Worm (Caenorhabditis elegans) whole organism, L1 larva: Measurements from ENCODE around the gene H37A05.4.

ENCODE experiments used
- C04F5.9 ChIP-seq: sonication (generic microtip); optimal IDR thresholded peaks from 2 replicates; lab custom pipeline; 2016; ENCODE audit warnings: missing genetic modification characterization, missing compliant biosample characterization
- C16A3.4 ChIP-seq: fragments of 150-350 bp; optimal IDR thresholded peaks from 2 replicates; lab custom pipeline; 2014; ENCODE audit warnings: missing biosample characterization, missing genetic modification characterization
- F16B12.6 ChIP-seq: fragments of 150-350 bp; optimal IDR thresholded peaks from 2 replicates; lab custom pipeline; 2014; ENCODE audit warnings: missing biosample characterization, missing genetic modification characterization
- aha-1 ChIP-seq: fragments of 150-350 bp; optimal IDR thresholded peaks from 2 replicates; lab custom pipeline; 2014; ENCODE audit warnings: missing biosample characterization, missing genetic modification characterization
- alr-1 ChIP-seq: fragments of 200-800 bp; sonication (Bioruptor generic); optimal IDR thresholded peaks from 2 replicates; lab custom pipeline; 2018; ENCODE audit warnings: borderline replicate concordance, mild to moderate bottlenecking, missing genetic modification characterization, missing compliant biosample characterization
- aly-2 ChIP-seq: fragments of 150-350 bp; optimal IDR thresholded peaks from 2 replicates; lab custom pipeline; 2014; ENCODE audit warnings: missing biosample characterization, missing genetic modification characterization
- ama-1 ChIP-seq: fragments of 150-350 bp; optimal IDR thresholded peaks from 2 replicates; lab custom pipeline; 2014
- blmp-1 ChIP-seq: fragments of 150-350 bp; optimal IDR thresholded peaks from 2 replicates; lab custom pipeline; 2014; ENCODE audit warnings: missing biosample characterization, missing genetic modification characterization
- ceh-82 ChIP-seq, 3 experiments: fragments of 150-350 bp in 1 of 3; sonication (generic microtip) in 2 of 3; optimal IDR thresholded peaks; 2 replicates each; lab custom pipeline; 2014 to 2017; ENCODE audit warnings: missing biosample characterization in 3 of 3, missing genetic modification characterization in 3 of 3
- ces-1 ChIP-seq: fragments of 150-350 bp; optimal IDR thresholded peaks from 2 replicates; lab custom pipeline; 2014; ENCODE audit warnings: missing biosample characterization, missing genetic modification reagents, missing genetic modification characterization
- dpl-1 ChIP-seq, 3 experiments: fragments of 150-350 bp in 2 of 3; sonication (generic microtip) in 1 of 3; optimal IDR thresholded peaks; 2 replicates each; lab custom pipeline; 2014 to 2017; ENCODE audit warnings: missing biosample characterization in 3 of 3, missing genetic modification characterization in 3 of 3, missing genetic modification reagents in 3 of 3
- dsc-1 ChIP-seq: sonication (generic microtip); optimal IDR thresholded peaks from 2 replicates; lab custom pipeline; 2016; ENCODE audit warnings: mild to moderate bottlenecking, missing genetic modification characterization, missing compliant biosample characterization
- egl-13 ChIP-seq: sonication (generic microtip); optimal IDR thresholded peaks from 2 replicates; lab custom pipeline; 2016; ENCODE audit warnings: missing genotype, missing genetic modification reagents, missing genetic modification characterization, missing compliant biosample characterization
- elt-3 ChIP-seq, 6 experiments: fragments of 150-350 bp in 1 of 6; sonication (generic microtip); optimal IDR thresholded peaks; 2 replicates each; lab custom pipeline; 2017 to 2018; ENCODE audit warnings: missing biosample characterization in 6 of 6, missing genetic modification characterization in 6 of 6, inconsistent platforms in 1 of 6
- fkh-4 ChIP-seq: sonication (generic microtip); optimal IDR thresholded peaks from 2 replicates; lab custom pipeline; 2016; ENCODE audit warnings: missing compliant biosample characterization, missing genetic modification characterization, borderline replicate concordance
- fkh-8 ChIP-seq: sonication (generic microtip); optimal IDR thresholded peaks from 2 replicates; lab custom pipeline; 2016; ENCODE audit warnings: mild to moderate bottlenecking, missing genetic modification characterization, missing compliant biosample characterization
- hpl-2 ChIP-seq: fragments of 150-350 bp; optimal IDR thresholded peaks from 2 replicates; lab custom pipeline; 2014; ENCODE audit warnings: missing biosample characterization, missing genetic modification reagents, missing genetic modification characterization
- irx-1 ChIP-seq: sonication (generic microtip); optimal IDR thresholded peaks from 2 replicates; lab custom pipeline; 2016; ENCODE audit warnings: missing genetic modification characterization, missing compliant biosample characterization
- isw-1 ChIP-seq: fragments of 200-800 bp; sonication (Bioruptor generic); IDR thresholded peaks from 2 replicates; pipeline ENCODE4 v1.3.6; 2022; ENCODE audit warnings: missing genetic modification characterization, missing compliant biosample characterization
- jun-1 ChIP-seq: fragments of 150-350 bp; optimal IDR thresholded peaks from 2 replicates; lab custom pipeline; 2014; ENCODE audit warnings: missing biosample characterization, missing genetic modification reagents, missing genetic modification characterization
- lin-13 ChIP-seq: fragments of 150-350 bp; optimal IDR thresholded peaks from 2 replicates; lab custom pipeline; 2014; ENCODE audit warnings: missing biosample characterization, missing genetic modification reagents, missing genetic modification characterization
- lin-15B ChIP-seq: fragments of 150-350 bp; sonication (generic microtip); optimal IDR thresholded peaks from 3 replicates; lab custom pipeline; 2014; ENCODE audit warnings: missing biosample characterization, missing genetic modification characterization
- lir-3 ChIP-seq: sonication (generic microtip); optimal IDR thresholded peaks from 2 replicates; lab custom pipeline; 2016; ENCODE audit warnings: mild to moderate bottlenecking, missing genetic modification characterization, moderate library complexity, missing compliant biosample characterization; ENCODE audit not compliant: poor library complexity
- lsy-2 ChIP-seq, 2 experiments: fragments of 150-350 bp; optimal IDR thresholded peaks; 2 replicates each; lab custom pipeline; 2014; ENCODE audit warnings: missing biosample characterization in 2 of 2, missing genetic modification characterization in 2 of 2
- mab-9 ChIP-seq: fragments of 200-800 bp; sonication (Bioruptor generic); IDR thresholded peaks from 2 replicates; pipeline ENCODE4 v1.3.6; 2022; ENCODE audit warnings: missing genetic modification reagents, missing genetic modification characterization, missing compliant biosample characterization
- mdl-1 ChIP-seq, 2 experiments: fragments of 150-350 bp; optimal IDR thresholded peaks; 2 replicates each; lab custom pipeline; 2014 to 2017; ENCODE audit warnings: missing biosample characterization in 2 of 2, missing genetic modification characterization in 2 of 2, inconsistent platforms in 1 of 2
- mef-2 ChIP-seq: fragments of 150-350 bp; optimal IDR thresholded peaks from 2 replicates; lab custom pipeline; 2014; ENCODE audit warnings: missing biosample characterization, missing genetic modification characterization
- mep-1 ChIP-seq: fragments of 150-350 bp; optimal IDR thresholded peaks from 2 replicates; lab custom pipeline; 2014; ENCODE audit warnings: missing biosample characterization, missing genetic modification characterization
- nhr-11 ChIP-seq: fragments of 150-350 bp; optimal IDR thresholded peaks from 2 replicates; lab custom pipeline; 2014; ENCODE audit warnings: missing biosample characterization, missing genetic modification characterization
- nhr-20 ChIP-seq: sonication (generic microtip); optimal IDR thresholded peaks from 2 replicates; lab custom pipeline; 2016; ENCODE audit warnings: mild to moderate bottlenecking, missing genetic modification characterization, missing compliant biosample characterization
- nhr-237 ChIP-seq: fragments of 150-350 bp; optimal IDR thresholded peaks from 2 replicates; lab custom pipeline; 2014; ENCODE audit warnings: missing biosample characterization, missing genetic modification characterization
- nhr-28 ChIP-seq: fragments of 150-350 bp; optimal IDR thresholded peaks from 2 replicates; lab custom pipeline; 2014; ENCODE audit warnings: missing biosample characterization, missing genetic modification characterization
- nhr-76 ChIP-seq: sonication (generic microtip); optimal IDR thresholded peaks from 2 replicates; lab custom pipeline; 2017; ENCODE audit warnings: missing biosample characterization, missing genetic modification characterization
- nhr-84 ChIP-seq: sonication (generic microtip); optimal IDR thresholded peaks from 2 replicates; lab custom pipeline; 2017; ENCODE audit warnings: missing biosample characterization, missing genetic modification characterization
- nhr-90 ChIP-seq: sonication (generic microtip); optimal IDR thresholded peaks from 2 replicates; lab custom pipeline; 2016; ENCODE audit warnings: mild to moderate bottlenecking, missing genetic modification characterization, missing compliant biosample characterization; ENCODE audit not compliant: poor library complexity
- pag-3 ChIP-seq: sonication (generic microtip); optimal IDR thresholded peaks from 2 replicates; lab custom pipeline; 2017; ENCODE audit warnings: missing genetic modification characterization, mild to moderate bottlenecking, missing compliant biosample characterization, antibody characterized with exemption, borderline replicate concordance; ENCODE audit not compliant: insufficient read depth
- pax-3 ChIP-seq: fragments of 200-800 bp; sonication (Bioruptor generic); optimal IDR thresholded peaks from 2 replicates; lab custom pipeline; 2018; ENCODE audit warnings: mild to moderate bottlenecking, missing genetic modification characterization, moderate library complexity, missing compliant biosample characterization
- pqm-1 ChIP-seq: sonication (generic microtip); optimal IDR thresholded peaks from 3 replicates; lab custom pipeline; 2017; ENCODE audit warnings: missing biosample characterization, missing genetic modification characterization
- rnt-1 ChIP-seq: sonication (generic microtip); optimal IDR thresholded peaks from 2 replicates; lab custom pipeline; 2016; ENCODE audit warnings: mild to moderate bottlenecking, missing genetic modification characterization, moderate library complexity, missing compliant biosample characterization
- snpc-4 ChIP-seq: fragments of 150-350 bp; optimal IDR thresholded peaks from 2 replicates; lab custom pipeline; 2014; ENCODE audit warnings: missing biosample characterization, missing genetic modification characterization
- snu-23 ChIP-seq: sonication (generic microtip); optimal IDR thresholded peaks from 2 replicates; lab custom pipeline; 2016; ENCODE audit warnings: missing genetic modification characterization, missing compliant biosample characterization
- sptf-1 ChIP-seq: fragments of 150-350 bp; optimal IDR thresholded peaks from 2 replicates; lab custom pipeline; 2014; ENCODE audit warnings: missing biosample characterization, missing genetic modification characterization
- swsn-7 ChIP-seq: sonication (generic microtip); optimal IDR thresholded peaks from 2 replicates; lab custom pipeline; 2016; ENCODE audit warnings: missing genetic modification characterization, missing compliant biosample characterization
- tbx-2 ChIP-seq: sonication (generic microtip); optimal IDR thresholded peaks from 2 replicates; lab custom pipeline; 2016; ENCODE audit warnings: missing genetic modification characterization, missing compliant biosample characterization
- tlp-1 ChIP-seq: fragments of 150-350 bp; optimal IDR thresholded peaks from 2 replicates; lab custom pipeline; 2014; ENCODE audit warnings: missing biosample characterization, missing genetic modification characterization
- unc-130 ChIP-seq: fragments of 150-350 bp; optimal IDR thresholded peaks from 2 replicates; lab custom pipeline; 2017; ENCODE audit warnings: missing biosample characterization, missing genetic modification characterization, inconsistent platforms
- unc-86 ChIP-seq: sonication (generic microtip); optimal IDR thresholded peaks from 2 replicates; lab custom pipeline; 2016; ENCODE audit warnings: missing genetic modification characterization, missing compliant biosample characterization
- vab-15 ChIP-seq: sonication (generic microtip); optimal IDR thresholded peaks from 2 replicates; lab custom pipeline; 2017; ENCODE audit warnings: missing genotype, mild to moderate bottlenecking, missing genetic modification characterization, missing compliant biosample characterization
- xbp-1 ChIP-seq: sonication (generic microtip); optimal IDR thresholded peaks from 2 replicates; lab custom pipeline; 2016; ENCODE audit warnings: missing genetic modification characterization, missing compliant biosample characterization
- ztf-11 ChIP-seq, 2 experiments: sonication (generic microtip); optimal IDR thresholded peaks; 2 replicates each; lab custom pipeline; 2016 to 2017; ENCODE audit warnings: missing genetic modification characterization in 2 of 2, missing biosample characterization in 1 of 2, missing compliant biosample characterization in 1 of 2
- ztf-4 ChIP-seq: fragments of 150-350 bp; optimal IDR thresholded peaks from 2 replicates; lab custom pipeline; 2014; ENCODE audit warnings: missing biosample characterization, missing genetic modification characterization

H37A05.4 gene

ce11 chrV:13665089-13665488, 15.5 kb upstream of the H37A05.4 start, which contains the start of gene rde-12:
TSS of gene rde-12 (plus strand) at chrV:13665389.
- TF ChIP-seq lin-15B (tag; lab: Kevin White, UChicago) (no peak), aly-2 (no peak), unc-86 (tag; lab: Kevin White, UChicago) (no peak), unc-130 (tag; lab: Kevin White, UChicago) (no peak), lin-13 (GFP tag; lab: Kevin White, UChicago) (no peak), mab-9 (GFP tag; lab: Robert Waterston, UW) (no peak), mep-1 (tag; lab: Kevin White, UChicago) (no peak), sptf-1 (tag; lab: Kevin White, UChicago) (no peak), egl-13 (tag; lab: Kevin White, UChicago) (no peak), ztf-4 (tag; lab: Kevin White, UChicago) (no peak), nhr-237 (tag; lab: Kevin White, UChicago) (no peak), lir-3 (no peak)

ce11 chrV:13664340-13664916, 14.8 kb upstream of the H37A05.4 start:
- TF ChIP-seq egl-13 (tag; lab: Kevin White, UChicago), result no peak
- no peak for TF ChIP-seq tlp-1 (tag; lab: Kevin White, UChicago)
- TF ChIP-seq pax-3 (tag; lab: Kevin White, UChicago), result peak; percentile 19
- no peak for TF ChIP-seq mef-2 (tag; lab: Kevin White, UChicago)
- peak; percentile 26 for TF ChIP-seq rnt-1 (tag; lab: Kevin White, UChicago)
- TF ChIP-seq unc-86 (tag; lab: Kevin White, UChicago), result no peak
- no peak for TF ChIP-seq C16A3.4 (tag; lab: Kevin White, UChicago)
- no peak for TF ChIP-seq isw-1 (GFP tag; lab: Robert Waterston, UW)
- no peak for TF ChIP-seq hpl-2 (GFP tag; lab: Kevin White, UChicago)
- no peak for TF ChIP-seq xbp-1 (tag; lab: Kevin White, UChicago)
- TF ChIP-seq snu-23, result peak; percentile 24
- peak; percentile 7 for TF ChIP-seq tbx-2
- TF ChIP-seq sptf-1 (tag; lab: Kevin White, UChicago), result no peak
- TF ChIP-seq ztf-11 (tag; optimal IDR thresholded peaks at IDR 0.05; lab: Kevin White, UChicago), result no peak
- TF ChIP-seq nhr-76 (tag; lab: Kevin White, UChicago), result no peak
- peak; percentile 3 for TF ChIP-seq swsn-7
- no peak for TF ChIP-seq fkh-4 (tag; lab: Kevin White, UChicago)
- no peak for TF ChIP-seq nhr-28 (tag; lab: Kevin White, UChicago)
- TF ChIP-seq aha-1 (tag; lab: Kevin White, UChicago), result no peak
- TF ChIP-seq F16B12.6 (tag; lab: Kevin White, UChicago), result no peak
- peak in 1 of 2 experiments; percentile 25 for TF ChIP-seq lsy-2 (tag; optimal IDR thresholded peaks at IDR 0.05; lab: Kevin White, UChicago)
- no peak for TF ChIP-seq elt-3 (tag; optimal IDR thresholded peaks at IDR 0.05; lab: Kevin White, UChicago)
- TF ChIP-seq fkh-8 (tag; lab: Kevin White, UChicago), result peak; percentile 34
- no peak for TF ChIP-seq pqm-1 (tag; lab: Kevin White, UChicago)
- TF ChIP-seq jun-1 (tag; lab: Kevin White, UChicago), result peak; percentile 10
- TF ChIP-seq dpl-1 (GFP tag; optimal IDR thresholded peaks at IDR 0.05; lab: Kevin White, UChicago), result peak; percentile 48 to 77 (median 69)
- TF ChIP-seq nhr-11, result no peak
- no peak for TF ChIP-seq ces-1 (GFP tag; lab: Kevin White, UChicago)
- no peak for TF ChIP-seq snpc-4
- peak; percentile 45 for TF ChIP-seq ama-1 (lab: Kevin White, UChicago)
- no peak for TF ChIP-seq alr-1 (tag; lab: Kevin White, UChicago)
- peak in 1 of 2 experiments; percentile 33 for TF ChIP-seq mdl-1 (tag; optimal IDR thresholded peaks at IDR 0.05; lab: Kevin White, UChicago)
- no peak for TF ChIP-seq C04F5.9 (tag; lab: Kevin White, UChicago)
- no peak for TF ChIP-seq irx-1 (tag; lab: Kevin White, UChicago)
- no peak for TF ChIP-seq ceh-82 (tag; optimal IDR thresholded peaks at IDR 0.05; lab: Kevin White, UChicago)
- no peak for TF ChIP-seq dsc-1
- TF ChIP-seq nhr-20, result no peak
- no peak for TF ChIP-seq mab-9 (GFP tag; lab: Robert Waterston, UW)
- TF ChIP-seq pag-3 (tag; lab: Kevin White, UChicago), result no peak
- TF ChIP-seq nhr-90 (tag; lab: Kevin White, UChicago), result peak; percentile 36
- no peak for TF ChIP-seq blmp-1 (tag; lab: Kevin White, UChicago)
- TF ChIP-seq lin-15B (tag; lab: Kevin White, UChicago), result peak; percentile 3
- no peak for TF ChIP-seq vab-15 (tag; lab: Kevin White, UChicago)
- TF ChIP-seq nhr-84 (tag; lab: Kevin White, UChicago), result no peak
